Worm (Caenorhabditis elegans) whole organism, mixed stage, embryonic: ENCODE results near the gene F38A5.2.

Experiments
- M03D4.4 ChIP-seq: sonication (generic microtip); optimal IDR thresholded peaks from 2 replicates; lab custom pipeline; 2017; ENCODE audit warnings: mild to moderate bottlenecking, missing genetic modification characterization, missing compliant biosample characterization
- bed-3 ChIP-seq: fragments of 200-800 bp; sonication (Bioruptor generic); optimal IDR thresholded peaks from 3 replicates; lab custom pipeline; 2018; ENCODE audit warnings: mild to moderate bottlenecking, missing genetic modification characterization, moderate library complexity, missing compliant biosample characterization
- blmp-1 ChIP-seq: fragments of 150-350 bp; optimal IDR thresholded peaks from 2 replicates; lab custom pipeline; 2014; ENCODE audit warnings: missing biosample characterization, missing genetic modification characterization
- ceh-39 ChIP-seq: fragments of 150-350 bp; optimal IDR thresholded peaks from 2 replicates; lab custom pipeline; 2014; ENCODE audit warnings: missing biosample characterization, missing genetic modification characterization
- ceh-43 ChIP-seq: fragments of 200-800 bp; sonication (Bioruptor generic); optimal IDR thresholded peaks from 2 replicates; lab custom pipeline; 2018; ENCODE audit warnings: mild to moderate bottlenecking, missing genetic modification characterization, moderate library complexity, missing compliant biosample characterization
- ceh-83 ChIP-seq: fragments of 200-800 bp; sonication (Bioruptor generic); optimal IDR thresholded peaks from 2 replicates; lab custom pipeline; 2018; ENCODE audit warnings: mild to moderate bottlenecking, missing genetic modification characterization, missing compliant biosample characterization
- ces-1 ChIP-seq: fragments of 150-350 bp; optimal IDR thresholded peaks from 2 replicates; lab custom pipeline; 2014; ENCODE audit warnings: missing biosample characterization, missing genetic modification reagents, missing genetic modification characterization
- cnd-1 ChIP-seq: fragments of 200-800 bp; sonication (Bioruptor generic); optimal IDR thresholded peaks from 2 replicates; lab custom pipeline; 2018; ENCODE audit warnings: mild to moderate bottlenecking, missing genetic modification characterization, missing compliant biosample characterization
- drap-1 ChIP-seq: fragments of 200-800 bp; sonication (Bioruptor generic); optimal IDR thresholded peaks from 3 replicates; lab custom pipeline; 2018; ENCODE audit warnings: mild to moderate bottlenecking, missing genetic modification characterization, missing compliant biosample characterization
- elt-1 ChIP-seq: sonication (generic microtip); optimal IDR thresholded peaks from 2 replicates; lab custom pipeline; 2017; ENCODE audit warnings: missing genetic modification characterization, mild to moderate bottlenecking, missing compliant biosample characterization, antibody characterized with exemption, moderate library complexity, borderline replicate concordance; ENCODE audit not compliant: insufficient read depth
- elt-3 ChIP-seq: fragments of 150-350 bp; optimal IDR thresholded peaks from 2 replicates; lab custom pipeline; 2014; ENCODE audit warnings: missing biosample characterization, missing genetic modification characterization
- flh-1 ChIP-seq: fragments of 200-800 bp; sonication (Bioruptor generic); optimal IDR thresholded peaks from 2 replicates; lab custom pipeline; 2018; ENCODE audit warnings: mild to moderate bottlenecking, missing genetic modification characterization, moderate library complexity, missing compliant biosample characterization
- ham-2 ChIP-seq: fragments of 200-800 bp; sonication (Bioruptor generic); optimal IDR thresholded peaks from 2 replicates; lab custom pipeline; 2018; ENCODE audit warnings: mild to moderate bottlenecking, missing genetic modification characterization, missing compliant biosample characterization
- hlh-1 ChIP-seq: fragments of 150-350 bp; optimal IDR thresholded peaks from 2 replicates; lab custom pipeline; 2014; ENCODE audit warnings: missing biosample characterization, missing genetic modification reagents, missing genetic modification characterization
- lin-13 ChIP-seq: fragments of 150-350 bp; optimal IDR thresholded peaks from 2 replicates; lab custom pipeline; 2014; ENCODE audit warnings: missing biosample characterization, missing genetic modification characterization
- lin-32 ChIP-seq: fragments of 200-800 bp; sonication (Bioruptor generic); optimal IDR thresholded peaks from 2 replicates; lab custom pipeline; 2018; ENCODE audit warnings: mild to moderate bottlenecking, missing genetic modification characterization, missing compliant biosample characterization
- lsy-2 ChIP-seq: fragments of 150-350 bp; optimal IDR thresholded peaks from 2 replicates; lab custom pipeline; 2014; ENCODE audit warnings: missing biosample characterization, missing genetic modification characterization
- mab-5 ChIP-seq: fragments of 150-350 bp; optimal IDR thresholded peaks from 2 replicates; lab custom pipeline; 2014; ENCODE audit warnings: missing biosample characterization, missing genetic modification characterization
- mep-1 ChIP-seq: fragments of 150-350 bp; optimal IDR thresholded peaks from 2 replicates; lab custom pipeline; 2017; ENCODE audit warnings: missing biosample characterization, missing genetic modification reagents, missing genetic modification characterization, inconsistent platforms
- mls-2 ChIP-seq: sonication (generic microtip); optimal IDR thresholded peaks from 2 replicates; lab custom pipeline; 2016; ENCODE audit warnings: mild to moderate bottlenecking, missing genetic modification characterization, moderate library complexity, missing compliant biosample characterization
- nhr-12 ChIP-seq: fragments of 150-350 bp; optimal IDR thresholded peaks from 2 replicates; lab custom pipeline; 2014; ENCODE audit warnings: missing biosample characterization, missing genetic modification characterization
- nhr-2 ChIP-seq: fragments of 150-350 bp; optimal IDR thresholded peaks from 2 replicates; lab custom pipeline; 2014; ENCODE audit warnings: missing biosample characterization, missing genetic modification characterization
- nhr-237 ChIP-seq: fragments of 150-350 bp; optimal IDR thresholded peaks from 2 replicates; lab custom pipeline; 2014; ENCODE audit warnings: missing biosample characterization, missing genetic modification characterization
- nhr-28 ChIP-seq: fragments of 150-350 bp; optimal IDR thresholded peaks from 2 replicates; lab custom pipeline; 2014; ENCODE audit warnings: missing biosample characterization, missing genetic modification characterization
- nhr-76 ChIP-seq: sonication (generic microtip); optimal IDR thresholded peaks from 2 replicates; lab custom pipeline; 2017; ENCODE audit warnings: missing biosample characterization, missing genetic modification characterization
- pha-4 ChIP-seq: fragments of 150-350 bp; optimal IDR thresholded peaks from 2 replicates; lab custom pipeline; 2018; ENCODE audit warnings: missing biosample characterization, missing genetic modification reagents, missing genetic modification characterization
- sem-2 ChIP-seq: fragments of 200-800 bp; sonication (Bioruptor generic); optimal IDR thresholded peaks from 2 replicates; lab custom pipeline; 2018; ENCODE audit warnings: mild to moderate bottlenecking, missing genetic modification characterization, missing compliant biosample characterization
- snpc-4 ChIP-seq: fragments of 150-350 bp; optimal IDR thresholded peaks from 2 replicates; lab custom pipeline; 2014; ENCODE audit warnings: missing biosample characterization, missing genetic modification characterization
- sptf-1 ChIP-seq: sonication (generic microtip); optimal IDR thresholded peaks from 2 replicates; lab custom pipeline; 2017; ENCODE audit warnings: mild to moderate bottlenecking, missing genetic modification characterization, moderate library complexity, missing compliant biosample characterization
- tbx-8 ChIP-seq: fragments of 200-800 bp; sonication (Bioruptor generic); optimal IDR thresholded peaks from 2 replicates; lab custom pipeline; 2018; ENCODE audit warnings: mild to moderate bottlenecking, missing genetic modification characterization, moderate library complexity, missing compliant biosample characterization
- unc-120 ChIP-seq: sonication (generic microtip); optimal IDR thresholded peaks from 2 replicates; lab custom pipeline; 2017; ENCODE audit warnings: missing genetic modification characterization, missing compliant biosample characterization; ENCODE audit not compliant: poor library complexity, severe bottlenecking
- unc-39 ChIP-seq: fragments of 150-350 bp; optimal IDR thresholded peaks from 2 replicates; lab custom pipeline; 2014; ENCODE audit warnings: missing biosample characterization, missing genetic modification characterization
- unc-62 ChIP-seq: fragments of 150-350 bp; optimal IDR thresholded peaks from 2 replicates; lab custom pipeline; 2014; ENCODE audit warnings: missing biosample characterization, missing genetic modification reagents, missing genetic modification characterization
- zip-8 ChIP-seq: fragments of 150-350 bp; optimal IDR thresholded peaks from 2 replicates; lab custom pipeline; 2014; ENCODE audit warnings: missing biosample characterization, missing genetic modification characterization
- ztf-11 ChIP-seq: fragments of 150-350 bp; optimal IDR thresholded peaks from 2 replicates; lab custom pipeline; 2014; ENCODE audit warnings: missing biosample characterization, missing genetic modification characterization

Gene F38A5.2

DNA sequence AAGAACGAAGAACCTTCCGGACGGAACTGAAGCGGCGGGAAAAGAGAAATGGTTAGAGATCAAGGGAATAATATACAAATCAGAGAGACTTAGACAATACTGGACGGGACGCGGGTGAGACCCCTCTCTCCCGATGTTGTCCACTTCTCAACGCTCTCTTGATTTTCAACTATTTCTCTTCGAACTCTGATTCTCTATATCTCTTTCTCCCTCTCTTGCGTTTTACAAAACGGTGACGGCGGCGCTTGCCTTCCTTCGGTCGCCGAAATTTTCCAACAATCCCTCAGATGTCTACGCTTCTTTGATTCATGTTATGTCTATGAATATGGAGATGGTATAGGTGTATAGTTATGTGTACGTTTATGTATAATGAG, 8.5 kb downstream of the F38A5.2 start:
- TF ChIP-seq bed-3 (GFP tag; lab: Kevin White, UChicago) (no peak), sem-2 (GFP tag; lab: Kevin White, UChicago) (no peak), ces-1 (GFP tag; lab: Kevin White, UChicago) (no peak), flh-1 (GFP tag; lab: Kevin White, UChicago) (no peak), mep-1 (tag; lab: Kevin White, UChicago) (peak; percentile 24), snpc-4 (tag; lab: Kevin White, UChicago) (no peak), M03D4.4 (tag; lab: Kevin White, UChicago) (no peak), blmp-1 (tag; lab: Kevin White, UChicago) (no peak), mls-2 (tag; lab: Kevin White, UChicago) (peak; percentile 44), ceh-39 (tag; lab: Kevin White, UChicago) (no peak), ceh-43 (GFP tag; lab: Kevin White, UChicago) (no peak), mab-5 (tag; lab: Kevin White, UChicago) (no peak), elt-1 (tag; lab: Kevin White, UChicago) (no peak), unc-39 (tag; lab: Kevin White, UChicago) (no peak), lsy-2 (tag; lab: Kevin White, UChicago) (no peak), nhr-2 (tag; lab: Kevin White, UChicago) (no peak), cnd-1 (tag; lab: Kevin White, UChicago) (peak; percentile 34), tbx-8 (GFP tag; lab: Kevin White, UChicago) (no peak), nhr-28 (tag; lab: Kevin White, UChicago) (no peak), elt-3 (tag; lab: Kevin White, UChicago) (no peak), unc-62 (GFP tag; lab: Kevin White, UChicago) (peak; percentile 57), drap-1 (GFP tag; lab: Kevin White, UChicago) (peak; percentile 6), nhr-12 (tag; lab: Kevin White, UChicago) (no peak), nhr-76 (tag; lab: Kevin White, UChicago) (no peak), pha-4 (tag; lab: Kevin White, UChicago) (peak; percentile 75), lin-32 (no peak), unc-120 (tag; lab: Kevin White, UChicago) (peak; percentile 44), ceh-83 (GFP tag; lab: Kevin White, UChicago) (peak; percentile 25), nhr-237 (tag; lab: Kevin White, UChicago) (peak; percentile 45), ham-2 (GFP tag; lab: Kevin White, UChicago) (peak; percentile 62), zip-8 (no peak), sptf-1 (tag; lab: Kevin White, UChicago) (peak; percentile 43), ztf-11 (tag; lab: Kevin White, UChicago) (no peak), hlh-1 (tag; lab: Kevin White, UChicago) (peak; percentile 27), lin-13 (tag; lab: Kevin White, UChicago) (no peak)

DNA sequence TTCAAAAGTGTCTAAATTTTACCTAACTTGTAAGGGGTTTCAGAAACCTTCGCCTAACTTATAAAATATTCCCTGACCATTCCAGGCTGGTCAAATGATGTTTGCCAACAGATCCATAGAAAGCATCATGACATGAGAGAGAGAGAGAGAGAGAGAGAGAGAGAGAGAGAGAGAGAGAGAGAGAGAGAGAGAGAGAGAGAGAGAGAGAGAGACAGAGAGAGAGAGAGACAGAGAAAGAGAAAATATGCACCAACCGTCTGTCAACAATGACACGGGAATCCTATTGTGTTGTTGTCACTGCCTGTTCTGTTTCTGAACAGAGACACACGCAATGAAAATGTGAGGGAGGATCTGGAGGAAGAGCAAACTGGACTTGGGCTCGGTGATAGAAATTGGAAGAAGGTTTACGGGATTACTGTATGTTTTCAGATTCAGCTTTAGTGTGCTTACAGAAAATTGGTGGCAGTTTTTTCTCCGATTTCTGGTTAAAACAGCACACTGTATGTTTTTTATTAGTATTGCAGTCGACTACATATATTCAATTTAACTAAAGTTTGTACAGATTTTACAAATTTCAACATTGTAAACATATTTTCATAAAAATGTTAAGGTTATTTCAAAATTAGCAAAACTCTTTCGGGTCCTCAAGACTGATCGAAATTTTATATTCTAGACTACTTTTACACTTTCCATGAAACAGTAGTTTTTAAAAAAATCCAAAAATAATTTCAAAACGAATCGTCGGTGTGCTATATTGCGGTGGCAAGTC, 9.1 kb downstream of the F38A5.2 start:
- no peak for TF ChIP-seq lin-32
- TF ChIP-seq cnd-1 (tag; lab: Kevin White, UChicago), result peak; percentile 3
- TF ChIP-seq mls-2 (tag; lab: Kevin White, UChicago), result no peak
- TF ChIP-seq pha-4 (tag; lab: Kevin White, UChicago), result peak; percentile 87
- TF ChIP-seq M03D4.4 (tag; lab: Kevin White, UChicago), result peak; percentile 9

- peak; percentile 25 for TF ChIP-seq sptf-1 (tag; lab: Kevin White, UChicago)
- peak; percentile 2 for TF ChIP-seq ces-1 (GFP tag; lab: Kevin White, UChicago)
- no peak for TF ChIP-seq tbx-8 (GFP tag; lab: Kevin White, UChicago)
- TF ChIP-seq unc-120 (tag; lab: Kevin White, UChicago), result peak; percentile 35
- TF ChIP-seq, all 35 proteins: peak for 3
Observed at ce11 chrIV:6574343-6574742, 10.9 kb downstream of the F38A5.2 start.
